Worm (Caenorhabditis elegans) whole organism, midembryonic: ENCODE data around the gene C29F9.8.

ENCODE experiments used
- cog-1 ChIP-seq: sonication (generic microtip); optimal IDR thresholded peaks from 2 replicates; lab custom pipeline; 2016; ENCODE audit warnings: missing genetic modification characterization, missing compliant biosample characterization
- klf-2 ChIP-seq: fragments of 200-800 bp; sonication (Bioruptor generic); conservative IDR thresholded peaks from 2 replicates; pipeline ENCODE4 v1.3.6; 2022; ENCODE audit warnings: missing genetic modification reagents, missing genetic modification characterization, missing compliant biosample characterization
- med-1 ChIP-seq: sonication (generic microtip); optimal IDR thresholded peaks from 2 replicates; lab custom pipeline; 2017; ENCODE audit warnings: missing genetic modification characterization, mild to moderate bottlenecking, missing compliant biosample characterization, antibody characterized with exemption, missing genetic modification reagents; ENCODE audit not compliant: insufficient read depth
- ztf-23 ChIP-seq: fragments of 200-800 bp; sonication (Bioruptor generic); IDR thresholded peaks from 2 replicates; pipeline ENCODE4 v1.3.6; 2022; ENCODE audit warnings: missing genetic modification reagents, missing genetic modification characterization, missing compliant biosample characterization

ce11 chrIII:94759-95330 lies 2.1 kb downstream of the C29F9.8 start, which contains the start of gene pat-4:
- TF ChIP-seq klf-2 (GFP tag; lab: Robert Waterston, UW) (no peak), med-1 (GFP tag; lab: Kevin White, UChicago) (no peak), ztf-23 (GFP tag; lab: Robert Waterston, UW) (no peak), cog-1 (no peak)
